Fruit fly (Drosophila melanogaster) whole organism, embryonic: Measurements from ENCODE around the gene pkaap.
A peak's percentile ranks its signal among the peaks of the same experiment; 100 is the strongest.

Source experiments
- BtbVII ChIP-seq: fragments of 200-800 bp; sonication (Bioruptor generic); optimal IDR thresholded peaks from 3 replicates; lab custom pipeline; 2017; ENCODE audit warnings: missing biosample characterization, mild to moderate bottlenecking, missing genetic modification characterization
- CG1024 ChIP-seq: fragments of 200-800 bp; sonication (Bioruptor generic); IDR thresholded peaks from 2 replicates; pipeline ENCODE4 v1.3.6; 2022; ENCODE audit warnings: missing biosample characterization, missing genetic modification characterization
- CG10431 ChIP-seq: fragments of 200-800 bp; sonication (Bioruptor generic); optimal IDR thresholded peaks from 3 replicates; lab custom pipeline; 2018; ENCODE audit warnings: missing biosample characterization, mild to moderate bottlenecking, missing genetic modification characterization
- CG10462 ChIP-seq: fragments of 200-800 bp; sonication (Bioruptor generic); optimal IDR thresholded peaks from 2 replicates; lab custom pipeline; 2016; ENCODE audit warnings: missing biosample characterization, missing genetic modification characterization
- CG10543 ChIP-seq: fragments of 200-800 bp; sonication (Bioruptor generic); optimal IDR thresholded peaks from 3 replicates; lab custom pipeline; 2017; ENCODE audit warnings: missing biosample characterization, mild to moderate bottlenecking, missing genetic modification characterization, moderate library complexity
- CG11723 ChIP-seq: fragments of 200-800 bp; sonication (Bioruptor generic); optimal IDR thresholded peaks from 2 replicates; lab custom pipeline; 2017; ENCODE audit warnings: missing biosample characterization, mild to moderate bottlenecking, missing genetic modification characterization
- CG12391 ChIP-seq: fragments of 200-800 bp; sonication (Bioruptor generic); optimal IDR thresholded peaks from 3 replicates; lab custom pipeline; 2018; ENCODE audit warnings: missing biosample characterization, mild to moderate bottlenecking, missing genetic modification characterization, moderate library complexity
- CG12769 ChIP-seq: fragments of 200-800 bp; sonication (Bioruptor generic); optimal IDR thresholded peaks from 2 replicates; lab custom pipeline; 2019; ENCODE audit warnings: missing biosample characterization, mild to moderate bottlenecking, missing genetic modification characterization, moderate library complexity
- CG13894 ChIP-seq: fragments of 200-800 bp; sonication (Bioruptor generic); optimal IDR thresholded peaks from 3 replicates; lab custom pipeline; 2018; ENCODE audit warnings: missing biosample characterization, mild to moderate bottlenecking, missing genetic modification characterization, moderate library complexity
- CG14965 ChIP-seq: fragments of 200-800 bp; sonication (Bioruptor generic); optimal IDR thresholded peaks from 2 replicates; lab custom pipeline; 2016; ENCODE audit warnings: missing biosample characterization, missing genetic modification characterization, borderline replicate concordance
- CG1602 ChIP-seq: fragments of 200-800 bp; sonication (Bioruptor generic); optimal IDR thresholded peaks from 3 replicates; lab custom pipeline; 2016; ENCODE audit warnings: missing biosample characterization, missing genetic modification characterization
- CG16779 ChIP-seq: fragments of 200-800 bp; sonication (Bioruptor generic); IDR thresholded peaks from 2 replicates; pipeline ENCODE4 v1.3.6; 2022; ENCODE audit warnings: missing biosample characterization, missing genetic modification characterization
- CG18619 ChIP-seq: fragments of 200-800 bp; sonication (Bioruptor generic); optimal IDR thresholded peaks from 3 replicates; lab custom pipeline; 2017; ENCODE audit warnings: missing biosample characterization, mild to moderate bottlenecking, missing genetic modification characterization
- CG31388 ChIP-seq: fragments of 200-800 bp; sonication (Bioruptor generic); optimal IDR thresholded peaks from 2 replicates; lab custom pipeline; 2016; ENCODE audit warnings: missing biosample characterization, missing genetic modification characterization
- CG4707 ChIP-seq: fragments of 200-800 bp; sonication (Bioruptor generic); optimal IDR thresholded peaks from 2 replicates; lab custom pipeline; 2018; ENCODE audit warnings: missing biosample characterization, mild to moderate bottlenecking, missing genetic modification characterization, moderate library complexity
- CG4854 ChIP-seq: fragments of 200-800 bp; sonication (Bioruptor generic); optimal IDR thresholded peaks from 2 replicates; lab custom pipeline; 2016; ENCODE audit warnings: missing biosample characterization, missing genetic modification characterization, inconsistent platforms
- CG5953 ChIP-seq: fragments of 200-800 bp; sonication (Bioruptor generic); IDR thresholded peaks from 2 replicates; pipeline ENCODE4 v1.3.6; 2022; ENCODE audit warnings: missing biosample characterization, missing genetic modification characterization
- CG6791 ChIP-seq: fragments of 200-800 bp; sonication (Bioruptor generic); IDR thresholded peaks from 3 replicates; pipeline ENCODE4 v1.3.6; 2022; ENCODE audit warnings: missing biosample characterization, missing genetic modification characterization; ENCODE audit not compliant: partially characterized antibody
- CG8290 ChIP-seq, 3 experiments: fragments of 200-800 bp; sonication (Bioruptor generic); optimal IDR thresholded peaks; 2 replicates each; lab custom pipeline; 2016 to 2019; ENCODE audit warnings: missing biosample characterization in 3 of 3, missing genetic modification characterization in 3 of 3, mild to moderate bottlenecking in 2 of 3, moderate library complexity in 1 of 3
- CG9437 ChIP-seq: fragments of 200-800 bp; sonication (Bioruptor generic); optimal IDR thresholded peaks from 2 replicates; lab custom pipeline; 2018; ENCODE audit warnings: missing biosample characterization, mild to moderate bottlenecking, missing genetic modification characterization
- CHES-1-like ChIP-seq: fragments of 200-800 bp; sonication (Bioruptor generic); optimal IDR thresholded peaks from 2 replicates; lab custom pipeline; 2016; ENCODE audit warnings: missing biosample characterization, missing genetic modification characterization
- Deaf1 ChIP-seq: fragments of 200-800 bp; optimal IDR thresholded peaks from 3 replicates; lab custom pipeline; 2019; ENCODE audit warnings: missing biosample characterization, mild to moderate bottlenecking, missing genetic modification characterization, moderate library complexity
- Drgx ChIP-seq: fragments of 200-800 bp; sonication (Bioruptor generic); IDR thresholded peaks from 2 replicates; pipeline ENCODE4 v1.3.6; 2022; ENCODE audit warnings: missing biosample characterization, missing genetic modification characterization
- Ets65A ChIP-seq: fragments of 200-800 bp; sonication (Bioruptor generic); peaks from one replicate; lab custom pipeline; 2016; ENCODE audit warnings: missing biosample characterization, missing genetic modification characterization
- GATAe ChIP-seq: fragments of 200-800 bp; sonication (Bioruptor generic); conservative IDR thresholded peaks from 2 replicates; pipeline ENCODE4 v1.3.6; 2022; ENCODE audit warnings: missing biosample characterization, missing genetic modification characterization
- Gug ChIP-seq: fragments of 200-800 bp; sonication (Bioruptor generic); IDR thresholded peaks from 4 replicates; pipeline ENCODE4 v1.3.6; 2022; ENCODE audit warnings: missing biosample characterization, missing genetic modification characterization
- HLHmδ ChIP-seq: fragments of 200-800 bp; sonication (Bioruptor generic); optimal IDR thresholded peaks from 2 replicates; lab custom pipeline; 2018; ENCODE audit warnings: missing biosample characterization, mild to moderate bottlenecking, missing genetic modification characterization, moderate library complexity
- Hey ChIP-seq: fragments of 200-800 bp; sonication (Bioruptor generic); optimal IDR thresholded peaks from 3 replicates; lab custom pipeline; 2018; ENCODE audit warnings: missing biosample characterization, mild to moderate bottlenecking, missing genetic modification characterization
- Hr51 ChIP-seq, 2 experiments: fragments of 200-800 bp; sonication (Bioruptor generic); optimal IDR thresholded peaks; 2 replicates in 1 of 2; 3 replicates in 1 of 2; lab custom pipeline; 2016 to 2018; ENCODE audit warnings: missing biosample characterization in 2 of 2, missing genetic modification characterization in 2 of 2, mild to moderate bottlenecking in 1 of 2, moderate library complexity in 1 of 2
- Jarid2 ChIP-seq: fragments of 200-800 bp; sonication (Bioruptor generic); optimal IDR thresholded peaks from 3 replicates; lab custom pipeline; 2017; ENCODE audit warnings: mild to moderate bottlenecking, missing biosample characterization, missing genetic modification reagents, missing genetic modification characterization
- MESR4 ChIP-seq: fragments of 200-800 bp; sonication (Bioruptor generic); optimal IDR thresholded peaks from 2 replicates; lab custom pipeline; 2018; ENCODE audit warnings: missing biosample characterization, mild to moderate bottlenecking, missing genetic modification characterization, moderate library complexity
- Med ChIP-seq: fragments of 200-800 bp; sonication (Bioruptor generic); peaks from one replicate; lab custom pipeline; 2016; ENCODE audit warnings: missing biosample characterization, missing genetic modification characterization, mild to moderate bottlenecking, inconsistent platforms, moderate library complexity
- Myb ChIP-seq: fragments of 200-800 bp; sonication (Bioruptor generic); optimal IDR thresholded peaks from 2 replicates; lab custom pipeline; 2016; ENCODE audit warnings: missing biosample characterization, missing genetic modification characterization
- Opbp ChIP-seq: fragments of 200-800 bp; sonication (Bioruptor generic); IDR thresholded peaks from 3 replicates; pipeline ENCODE4 v1.3.6; 2022; ENCODE audit warnings: missing biosample characterization, missing genetic modification characterization; ENCODE audit not compliant: partially characterized antibody
- Rfx ChIP-seq: fragments of 200-800 bp; sonication (Bioruptor generic); IDR thresholded peaks from 2 replicates; pipeline ENCODE4 v1.3.6; 2022; ENCODE audit warnings: missing biosample characterization, missing genetic modification characterization
- abd-A ChIP-seq: fragments of 200-800 bp; sonication (Bioruptor generic); optimal IDR thresholded peaks from 3 replicates; lab custom pipeline; 2019; ENCODE audit warnings: missing biosample characterization, mild to moderate bottlenecking, missing genetic modification characterization, moderate library complexity
- ase ChIP-seq: fragments of 200-800 bp; sonication (Bioruptor generic); IDR thresholded peaks from 3 replicates; pipeline ENCODE4 v1.3.6; 2022; ENCODE audit warnings: missing biosample characterization, missing genetic modification characterization
- chn ChIP-seq: fragments of 200-800 bp; sonication (Bioruptor generic); optimal IDR thresholded peaks from 2 replicates; lab custom pipeline; 2016; ENCODE audit warnings: missing biosample characterization, missing genetic modification characterization
- crc ChIP-seq: fragments of 200-800 bp; sonication (Bioruptor generic); optimal IDR thresholded peaks from 2 replicates; lab custom pipeline; 2016; ENCODE audit warnings: missing biosample characterization, missing genetic modification characterization
- crol ChIP-seq: fragments of 200-800 bp; sonication (Bioruptor generic); IDR thresholded peaks from 2 replicates; pipeline ENCODE4 v1.3.6; 2022; ENCODE audit warnings: missing biosample characterization, missing genetic modification characterization
- dmrt11E ChIP-seq: fragments of 200-800 bp; sonication (Bioruptor generic); optimal IDR thresholded peaks from 3 replicates; lab custom pipeline; 2018; ENCODE audit warnings: missing biosample characterization, mild to moderate bottlenecking, missing genetic modification characterization, moderate library complexity
- ftz-f1 ChIP-seq: fragments of 200-800 bp; sonication (Bioruptor generic); optimal IDR thresholded peaks from 2 replicates; lab custom pipeline; 2016; ENCODE audit warnings: missing biosample characterization, missing genetic modification characterization
- hb ChIP-seq: fragments of 200-800 bp; sonication (Bioruptor generic); IDR thresholded peaks from 3 replicates; pipeline ENCODE4 v1.3.6; 2022; ENCODE audit warnings: missing biosample characterization, missing genetic modification characterization; ENCODE audit not compliant: partially characterized antibody
- inv ChIP-seq: fragments of 200-800 bp; sonication (Bioruptor generic); IDR thresholded peaks from 2 replicates; pipeline ENCODE4 v1.3.6; 2022; ENCODE audit warnings: missing biosample characterization, missing genetic modification characterization; ENCODE audit not compliant: partially characterized antibody
- mam ChIP-seq: fragments of 200-800 bp; sonication (Bioruptor generic); optimal IDR thresholded peaks from 3 replicates; lab custom pipeline; 2016; ENCODE audit warnings: missing biosample characterization, missing genetic modification characterization
- nom ChIP-seq: fragments of 200-800 bp; sonication (Bioruptor generic); optimal IDR thresholded peaks from 2 replicates; lab custom pipeline; 2017; ENCODE audit warnings: missing biosample characterization, missing genetic modification characterization, mild to moderate bottlenecking, moderate library complexity, missing genetic modification reagents
- pfk ChIP-seq: fragments of 200-800 bp; sonication (Bioruptor generic); optimal IDR thresholded peaks from 2 replicates; lab custom pipeline; 2018; ENCODE audit warnings: missing biosample characterization, mild to moderate bottlenecking, missing genetic modification characterization, moderate library complexity
- pho ChIP-seq: fragments of 200-800 bp; sonication (Bioruptor generic); optimal IDR thresholded peaks from 2 replicates; lab custom pipeline; 2016; ENCODE audit warnings: missing biosample characterization, missing genetic modification characterization
- sd ChIP-seq: fragments of 200-800 bp; sonication (Bioruptor generic); optimal IDR thresholded peaks from 3 replicates; lab custom pipeline; 2018; ENCODE audit warnings: missing biosample characterization, mild to moderate bottlenecking, missing genetic modification characterization, moderate library complexity
- slou ChIP-seq: fragments of 200-800 bp; sonication (Bioruptor generic); optimal IDR thresholded peaks from 3 replicates; lab custom pipeline; 2016; ENCODE audit warnings: missing biosample characterization, missing genetic modification characterization

The pkaap gene

dm6 chr2L:16277922-16278321 lies 10.2 kb upstream of the pkaap start:
- TF ChIP-seq CG14965 (GFP tag; lab: Kevin White, UChicago) (no peak), CG18619 (GFP tag; lab: Kevin White, UChicago) (no peak), nom (GFP tag; lab: Kevin White, UChicago) (peak; percentile 65), CG8290 (GFP tag; optimal IDR thresholded peaks at IDR 0.05; lab: Kevin White, UChicago) (no peak), CG8290 (tag; optimal IDR thresholded peaks at IDR 0.05; lab: Kevin White, UChicago) (no peak), CG9437 (GFP tag; lab: Kevin White, UChicago) (no peak), abd-A (tag; lab: Kevin White, UChicago) (peak; percentile 78), CHES-1-like (GFP tag; lab: Kevin White, UChicago) (no peak), chn (GFP tag; lab: Kevin White, UChicago) (no peak), CG13894 (peak; percentile 72), Rfx (GFP tag; lab: Robert Waterston, UW) (peak; percentile 54; the same call in 1 of the 2 replicates), Med (GFP tag; lab: Kevin White, UChicago) (peak; percentile 69), Drgx (0 out of 2 replicates have a peak, but pooled peaks have one; percentile 12), Hey (tag; lab: Kevin White, UChicago) (no peak), CG12769 (tag; lab: Kevin White, UChicago) (peak; percentile 26), sd (peak; percentile 5), CG4707 (GFP tag; lab: Kevin White, UChicago) (no peak), ftz-f1 (GFP tag; lab: Kevin White, UChicago) (peak; percentile 17), CG10543 (GFP tag; lab: Kevin White, UChicago) (peak; percentile 48), ase (GFP tag; lab: Robert Waterston, UW) (no peak), CG1602 (GFP tag; lab: Kevin White, UChicago) (no peak), slou (GFP tag; lab: Kevin White, UChicago) (no peak), Gug (GFP tag; lab: Robert Waterston, UW) (no peak), CG1024 (GFP tag; lab: Robert Waterston, UW) (no peak), CG12391 (no peak), inv (no peak), pfk (GFP tag; lab: Kevin White, UChicago) (peak; percentile 2)

DNA sequence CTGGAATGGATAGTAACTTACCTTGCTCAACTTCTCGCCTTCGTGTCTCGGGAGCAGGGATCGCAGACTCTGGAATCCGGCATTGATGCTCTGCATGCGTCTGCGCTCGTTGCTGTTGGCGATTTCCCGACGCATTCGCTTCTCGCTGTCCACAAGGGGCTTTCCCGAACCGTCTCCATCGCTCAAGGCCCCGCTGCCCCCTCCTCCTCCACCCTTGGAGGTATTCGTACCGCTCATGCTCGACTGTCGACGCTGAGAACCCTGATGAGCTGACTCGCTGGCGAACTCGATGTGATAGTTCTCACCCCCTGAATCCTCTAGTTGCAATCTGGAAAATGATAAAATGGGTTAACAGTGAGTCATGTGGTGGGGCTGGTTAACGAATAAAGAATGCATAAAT lies 9.2 kb upstream of the pkaap start:
- TF ChIP-seq crc (GFP tag; lab: Kevin White, UChicago) = no peak
- no peak for TF ChIP-seq Opbp
- 0 out of 2 replicates have a peak, but pooled peaks have one; percentile 6 for TF ChIP-seq CG5953 (GFP tag; lab: Robert Waterston, UW)
- TF ChIP-seq hb (GFP tag; lab: Robert Waterston, UW) = peak; percentile 21; the same call in 1 of the 3 replicates
- peak; percentile 71 for TF ChIP-seq crol (GFP tag; lab: Robert Waterston, UW)
- TF ChIP-seq CG6791 = no peak
- no peak for TF ChIP-seq CG31388 (GFP tag; lab: Kevin White, UChicago)
- TF ChIP-seq mam (GFP tag; lab: Kevin White, UChicago) = no peak
- no peak for TF ChIP-seq CG11723 (GFP tag; lab: Kevin White, UChicago)
- TF ChIP-seq dmrt11E = no peak
- peak; percentile 54 for TF ChIP-seq Med (GFP tag; lab: Kevin White, UChicago)
- TF ChIP-seq CG4854 = no peak
- no peak for TF ChIP-seq HLHmδ
- no peak for TF ChIP-seq CG10462 (GFP tag; lab: Kevin White, UChicago)
- peak; percentile 27 for TF ChIP-seq pfk (GFP tag; lab: Kevin White, UChicago)
- no peak for TF ChIP-seq Myb
- TF ChIP-seq CG16779 = 0 out of 2 replicates have a peak, but pooled peaks have one; percentile 18
- no peak for TF ChIP-seq CG10431 (GFP tag; lab: Kevin White, UChicago)
- TF ChIP-seq Jarid2 = no peak
- no peak for TF ChIP-seq Hr51 (GFP tag; optimal IDR thresholded peaks at IDR 0.05; lab: Kevin White, UChicago)
- TF ChIP-seq GATAe = no peak
- no peak for TF ChIP-seq Ets65A (GFP tag; lab: Kevin White, UChicago)
- peak; percentile 18 for TF ChIP-seq Deaf1 (tag; lab: Kevin White, UChicago)
- TF ChIP-seq pho (GFP tag; lab: Kevin White, UChicago) = no peak
- no peak for TF ChIP-seq BtbVII (GFP tag; lab: Kevin White, UChicago)
- TF ChIP-seq MESR4 = no peak
- TF ChIP-seq, all 482 proteins: peak for 7
